Fruit fly (Drosophila melanogaster) whole organism, embryonic: ENCODE data around the gene ebd2.

Source experiments
- Asciz ChIP-seq: fragments of 200-800 bp; sonication (Bioruptor generic); optimal IDR thresholded peaks from 2 replicates; lab custom pipeline; 2017; ENCODE audit warnings: missing biosample characterization, mild to moderate bottlenecking, missing genetic modification characterization, missing genetic modification reagents
- Atf-2 ChIP-seq: fragments of 200-800 bp; sonication (Bioruptor generic); optimal IDR thresholded peaks from 2 replicates; lab custom pipeline; 2016; ENCODE audit warnings: missing biosample characterization, missing genetic modification characterization
- CG10147 ChIP-seq: fragments of 200-800 bp; sonication (Bioruptor generic); optimal IDR thresholded peaks from 2 replicates; lab custom pipeline; 2019; ENCODE audit warnings: missing biosample characterization, mild to moderate bottlenecking, missing genetic modification characterization, moderate library complexity
- CG10209 ChIP-seq: fragments of 200-800 bp; sonication (Bioruptor generic); optimal IDR thresholded peaks from 3 replicates; lab custom pipeline; 2017; ENCODE audit warnings: missing biosample characterization, mild to moderate bottlenecking, missing genetic modification characterization, missing genetic modification reagents
- CG1024 ChIP-seq: fragments of 200-800 bp; sonication (Bioruptor generic); IDR thresholded peaks from 2 replicates; pipeline ENCODE4 v1.3.6; 2022; ENCODE audit warnings: missing biosample characterization, missing genetic modification characterization
- CG10274 ChIP-seq: fragments of 200-800 bp; sonication (Bioruptor generic); optimal IDR thresholded peaks from 3 replicates; lab custom pipeline; 2017; ENCODE audit warnings: missing biosample characterization, mild to moderate bottlenecking, missing genetic modification characterization
- CG10321 ChIP-seq: fragments of 200-800 bp; sonication (Bioruptor generic); IDR thresholded peaks from 2 replicates; pipeline ENCODE4 v1.3.6; 2022; ENCODE audit warnings: missing biosample characterization, missing genetic modification characterization
- CG11695 ChIP-seq: fragments of 200-800 bp; sonication (Bioruptor generic); IDR thresholded peaks from 3 replicates; pipeline ENCODE4 v1.3.6; 2022; ENCODE audit warnings: missing biosample characterization, missing genetic modification characterization
- CG12219 ChIP-seq: fragments of 200-800 bp; sonication (Bioruptor generic); optimal IDR thresholded peaks from 3 replicates; lab custom pipeline; 2018; ENCODE audit warnings: missing biosample characterization, mild to moderate bottlenecking, missing genetic modification characterization
- CG15011 ChIP-seq: fragments of 200-800 bp; sonication (Bioruptor generic); optimal IDR thresholded peaks from 3 replicates; lab custom pipeline; 2018; ENCODE audit warnings: missing biosample characterization, mild to moderate bottlenecking, missing genetic modification characterization
- CG18262 ChIP-seq: fragments of 200-800 bp; optimal IDR thresholded peaks from 3 replicates; lab custom pipeline; 2019; ENCODE audit warnings: missing biosample characterization, mild to moderate bottlenecking, missing genetic modification characterization, moderate library complexity
- CG18599 ChIP-seq: fragments of 200-800 bp; sonication (Bioruptor generic); optimal IDR thresholded peaks from 3 replicates; lab custom pipeline; 2017; ENCODE audit warnings: missing biosample characterization, missing genetic modification characterization, mild to moderate bottlenecking, moderate library complexity, missing genetic modification reagents
- CG2120 ChIP-seq: fragments of 200-800 bp; sonication (Bioruptor generic); optimal IDR thresholded peaks from 3 replicates; lab custom pipeline; 2016; ENCODE audit warnings: missing biosample characterization, missing genetic modification characterization
- CG3407 ChIP-seq: fragments of 200-800 bp; sonication (Bioruptor generic); optimal IDR thresholded peaks from 2 replicates; lab custom pipeline; 2018; ENCODE audit warnings: missing biosample characterization, mild to moderate bottlenecking, missing genetic modification characterization
- CG4404 ChIP-seq: fragments of 200-800 bp; sonication (Bioruptor generic); IDR thresholded peaks from 2 replicates; pipeline ENCODE4 v1.3.6; 2022; ENCODE audit warnings: missing biosample characterization, missing genetic modification characterization
- CG4617 ChIP-seq: fragments of 200-800 bp; sonication (Bioruptor generic); optimal IDR thresholded peaks from 3 replicates; lab custom pipeline; 2016; ENCODE audit warnings: missing biosample characterization, missing genetic modification characterization, borderline replicate concordance
- CG4707 ChIP-seq: fragments of 200-800 bp; sonication (Bioruptor generic); optimal IDR thresholded peaks from 2 replicates; lab custom pipeline; 2018; ENCODE audit warnings: missing biosample characterization, mild to moderate bottlenecking, missing genetic modification characterization, moderate library complexity
- CG6254 ChIP-seq: fragments of 200-800 bp; sonication (Bioruptor generic); optimal IDR thresholded peaks from 3 replicates; lab custom pipeline; 2017; ENCODE audit warnings: mild to moderate bottlenecking, missing biosample characterization, missing genetic modification reagents, missing genetic modification characterization
- CG7786 ChIP-seq: fragments of 200-800 bp; sonication (Bioruptor generic); optimal IDR thresholded peaks from 2 replicates; lab custom pipeline; 2016; ENCODE audit warnings: missing biosample characterization, missing genetic modification characterization
- CG8388 ChIP-seq: fragments of 200-800 bp; sonication (Bioruptor generic); optimal IDR thresholded peaks from 2 replicates; lab custom pipeline; 2019; ENCODE audit warnings: missing biosample characterization, mild to moderate bottlenecking, missing genetic modification characterization, moderate library complexity
- Dek ChIP-seq: fragments of 200-800 bp; sonication (Bioruptor generic); optimal IDR thresholded peaks from 3 replicates; lab custom pipeline; 2019; ENCODE audit warnings: missing biosample characterization, mild to moderate bottlenecking, missing genetic modification characterization, moderate library complexity
- Dfd ChIP-seq, 2 experiments: fragments of >200 bp; optimal IDR thresholded peaks; 2 replicates each; lab custom pipeline; 2017; ENCODE audit warnings: missing biosample characterization in 2 of 2, missing genetic modification characterization in 2 of 2
- Dip2 ChIP-seq: fragments of 200-800 bp; sonication (Bioruptor generic); IDR thresholded peaks from 2 replicates; pipeline ENCODE4 v1.3.6; 2022; ENCODE audit warnings: missing biosample characterization, missing genetic modification characterization
- HLH54F ChIP-seq: fragments of 200-800 bp; sonication (Bioruptor generic); optimal IDR thresholded peaks from 3 replicates; lab custom pipeline; 2016; ENCODE audit warnings: missing biosample characterization, missing genetic modification characterization
- HmgZ ChIP-seq: fragments of 200-800 bp; sonication (Bioruptor generic); optimal IDR thresholded peaks from 2 replicates; lab custom pipeline; 2018; ENCODE audit warnings: missing biosample characterization, mild to moderate bottlenecking, missing genetic modification characterization
- Lpt ChIP-seq: fragments of >200 bp; optimal IDR thresholded peaks from 2 replicates; lab custom pipeline; 2018; ENCODE audit warnings: missing biosample characterization, missing genetic modification characterization
- Pdp1 ChIP-seq, 2 experiments: fragments of 200-800 bp; sonication (Bioruptor generic); optimal IDR thresholded peaks; 3 replicates each; lab custom pipeline; 2016; ENCODE audit warnings: missing biosample characterization in 2 of 2, missing genetic modification characterization in 2 of 2, mild to moderate bottlenecking in 1 of 2, moderate library complexity in 1 of 2
- Sry-δ ChIP-seq: fragments of 200-800 bp; sonication (Bioruptor generic); optimal IDR thresholded peaks from 2 replicates; lab custom pipeline; 2016; ENCODE audit warnings: missing biosample characterization, missing genetic modification characterization
- Xbp1 ChIP-seq: fragments of 200-800 bp; sonication (Bioruptor generic); optimal IDR thresholded peaks from 3 replicates; lab custom pipeline; 2016; ENCODE audit warnings: missing biosample characterization, mild to moderate bottlenecking, missing genetic modification characterization
- ato ChIP-seq: fragments of 200-800 bp; sonication (Bioruptor generic); IDR thresholded peaks from 2 replicates; pipeline ENCODE4 v1.3.6; 2022; ENCODE audit warnings: missing biosample characterization, missing genetic modification characterization; ENCODE audit not compliant: partially characterized antibody
- danr ChIP-seq: fragments of 200-800 bp; sonication (Bioruptor generic); IDR thresholded peaks from 2 replicates; pipeline ENCODE4 v1.3.6; 2022; ENCODE audit warnings: missing biosample characterization, missing genetic modification characterization
- ems ChIP-seq: fragments of 200-800 bp; sonication (Bioruptor generic); optimal IDR thresholded peaks from 3 replicates; lab custom pipeline; 2016; ENCODE audit warnings: missing biosample characterization, missing genetic modification characterization
- grau ChIP-seq: fragments of 200-800 bp; optimal IDR thresholded peaks from 3 replicates; lab custom pipeline; 2019; ENCODE audit warnings: missing biosample characterization, mild to moderate bottlenecking, missing genetic modification characterization, moderate library complexity
- gsb ChIP-seq: fragments of 200-800 bp; sonication (Bioruptor generic); IDR thresholded peaks from 2 replicates; pipeline ENCODE4 v1.3.6; 2022; ENCODE audit warnings: missing biosample characterization, missing genetic modification characterization
- gt ChIP-seq: fragments of 200-800 bp; sonication (Bioruptor generic); IDR thresholded peaks from 2 replicates; pipeline ENCODE4 v1.3.6; 2022; ENCODE audit warnings: missing biosample characterization, missing genetic modification characterization
- klu ChIP-seq: fragments of 200-800 bp; sonication (Bioruptor generic); IDR thresholded peaks from 2 replicates; pipeline ENCODE4 v1.3.6; 2022; ENCODE audit warnings: missing biosample characterization, missing genetic modification characterization
- kni ChIP-seq: fragments of 200-800 bp; sonication (Bioruptor generic); optimal IDR thresholded peaks from 3 replicates; lab custom pipeline; 2017; ENCODE audit warnings: mild to moderate bottlenecking, missing biosample characterization, missing genetic modification reagents, missing genetic modification characterization
- lbe ChIP-seq: fragments of 200-800 bp; sonication (Bioruptor generic); optimal IDR thresholded peaks from 2 replicates; lab custom pipeline; 2016; ENCODE audit warnings: missing biosample characterization, mild to moderate bottlenecking, missing genetic modification characterization
- lmd ChIP-seq: fragments of 200-800 bp; sonication (Bioruptor generic); IDR thresholded peaks from 2 replicates; pipeline ENCODE4 v1.3.6; 2022; ENCODE audit warnings: missing biosample characterization, missing genetic modification characterization
- maf-S ChIP-seq: fragments of 200-800 bp; sonication (Bioruptor generic); optimal IDR thresholded peaks from 2 replicates; lab custom pipeline; 2016; ENCODE audit warnings: missing biosample characterization, missing genetic modification characterization
- oc ChIP-seq: fragments of 200-800 bp; sonication (Bioruptor generic); optimal IDR thresholded peaks from 2 replicates; lab custom pipeline; 2018; ENCODE audit warnings: missing biosample characterization, mild to moderate bottlenecking, missing genetic modification characterization, moderate library complexity
- org-1 ChIP-seq: fragments of 200-800 bp; sonication (Bioruptor generic); optimal IDR thresholded peaks from 2 replicates; lab custom pipeline; 2017; ENCODE audit warnings: missing biosample characterization, missing genetic modification characterization
- p53 ChIP-seq: fragments of 200-800 bp; sonication (Bioruptor generic); optimal IDR thresholded peaks from 2 replicates; lab custom pipeline; 2016; ENCODE audit warnings: missing biosample characterization, missing genetic modification characterization
- pum ChIP-seq: fragments of 200-800 bp; sonication (Bioruptor generic); optimal IDR thresholded peaks from 2 replicates; lab custom pipeline; 2016; ENCODE audit warnings: missing biosample characterization, missing genetic modification characterization
- ranshi ChIP-seq: fragments of 200-800 bp; sonication (Bioruptor generic); IDR thresholded peaks from 2 replicates; pipeline ENCODE4 v1.3.6; 2022; ENCODE audit warnings: missing biosample characterization, missing genetic modification characterization
- sc ChIP-seq, 3 experiments: fragments of >200 bp in 2 of 3; fragments of 200-800 bp in 1 of 3; sonication (Bioruptor generic) in 1 of 3; optimal IDR thresholded peaks; 2 replicates in 2 of 3; 3 replicates in 1 of 3; lab custom pipeline; 2017; ENCODE audit warnings: mild to moderate bottlenecking in 1 of 3, missing biosample characterization in 1 of 3, missing genetic modification characterization in 1 of 3, missing genetic modification reagents in 1 of 3
- sd ChIP-seq: fragments of 200-800 bp; sonication (Bioruptor generic); optimal IDR thresholded peaks from 3 replicates; lab custom pipeline; 2018; ENCODE audit warnings: missing biosample characterization, mild to moderate bottlenecking, missing genetic modification characterization, moderate library complexity
- slou ChIP-seq: fragments of 200-800 bp; sonication (Bioruptor generic); optimal IDR thresholded peaks from 3 replicates; lab custom pipeline; 2016; ENCODE audit warnings: missing biosample characterization, missing genetic modification characterization
- stc ChIP-seq: fragments of 200-800 bp; sonication (Bioruptor generic); IDR thresholded peaks from 2 replicates; pipeline ENCODE4 v1.3.6; 2022; ENCODE audit warnings: missing biosample characterization, missing genetic modification characterization
- zen2 ChIP-seq: fragments of 200-800 bp; sonication (Bioruptor generic); IDR thresholded peaks from 3 replicates; pipeline ENCODE4 v1.3.6; 2022; ENCODE audit warnings: missing biosample characterization, missing genetic modification characterization; ENCODE audit not compliant: partially characterized antibody

ebd2 gene

DNA sequence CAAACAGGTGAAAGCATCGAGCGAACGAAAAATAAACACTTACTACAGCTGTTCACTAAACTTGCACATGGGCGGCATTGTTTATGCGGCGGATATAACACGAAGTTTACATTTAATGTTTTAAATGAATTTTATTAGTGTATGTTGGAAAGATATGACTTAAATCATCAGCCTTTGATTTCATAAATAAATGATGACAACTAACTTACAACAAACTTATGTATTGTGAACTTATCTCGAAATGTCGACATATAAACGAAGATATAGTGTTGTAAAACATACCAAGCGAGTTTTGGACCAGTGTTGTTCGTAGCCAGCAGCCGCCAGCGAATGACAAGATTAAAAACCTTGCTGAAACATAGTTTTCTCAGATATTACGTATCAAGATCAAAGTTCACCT lies 44.7 kb downstream of the ebd2 start, which contains the start of the genes CG11309 and CG7632 (continued):
- TF ChIP-seq CG4617 (GFP tag; lab: Kevin White, UChicago) (peak; percentile 98), maf-S (GFP tag; lab: Kevin White, UChicago) (peak; percentile 97), CG10147 (GFP tag; lab: Kevin White, UChicago) (peak; percentile 100), gt (GFP tag; lab: Robert Waterston, UW) (peak; percentile 94), lmd (GFP tag; lab: Robert Waterston, UW) (peak; percentile 96), Asciz (GFP tag; lab: Kevin White, UChicago) (peak; percentile 100), org-1 (GFP tag; lab: Kevin White, UChicago) (peak; percentile 99), ato (GFP tag; lab: Robert Waterston, UW) (no peak), CG18262 (tag; lab: Kevin White, UChicago) (peak; percentile 100), CG12219 (peak; percentile 100), sd (tag; lab: Kevin White, UChicago) (peak; percentile 96), Atf-2 (GFP tag; lab: Kevin White, UChicago) (peak; percentile 97), CG4707 (GFP tag; lab: Kevin White, UChicago) (peak; percentile 98), HmgZ (tag; lab: Kevin White, UChicago) (peak; percentile 100), Dek (tag; lab: Kevin White, UChicago) (peak; percentile 99), danr (GFP tag; lab: Robert Waterston, UW) (peak; percentile 88), CG8388 (GFP tag; lab: Kevin White, UChicago) (peak; percentile 100), CG4404 (GFP tag; lab: Robert Waterston, UW) (peak; percentile 83), HLH54F (peak; percentile 98), CG7786 (GFP tag; lab: Kevin White, UChicago) (peak; percentile 98), klu (GFP tag; lab: Robert Waterston, UW) (peak; percentile 89), kni (GFP tag; lab: Kevin White, UChicago) (peak; percentile 100), ems (GFP tag; lab: Kevin White, UChicago) (peak; percentile 99), CG1024 (peak; percentile 95), CG11695 (GFP tag; lab: Robert Waterston, UW) (peak; percentile 99), ranshi (GFP tag; lab: Robert Waterston, UW) (peak; percentile 98), Dip2 (GFP tag; lab: Robert Waterston, UW) (no peak), lbe (GFP tag; lab: Kevin White, UChicago) (peak; percentile 99), zen2 (GFP tag; lab: Robert Waterston, UW) (no peak), CG3407 (peak; percentile 98), CG15011 (GFP tag; lab: Kevin White, UChicago) (peak; percentile 99), pum (GFP tag; lab: Kevin White, UChicago) (peak; percentile 98), Sry-δ (peak; percentile 79), CG6254 (GFP tag; lab: Kevin White, UChicago) (peak; percentile 98), p53 (GFP tag; lab: Kevin White, UChicago) (peak; percentile 95), stc (GFP tag; lab: Robert Waterston, UW) (peak; percentile 99), CG10321 (GFP tag; lab: Robert Waterston, UW) (peak; percentile 81), slou (peak; percentile 96), sc (optimal IDR thresholded peaks at IDR 0.05; lab: Kevin White, UChicago) (no peak), sc (GFP tag; optimal IDR thresholded peaks at IDR 0.05; lab: Kevin White, UChicago) (peak; percentile 99), CG18599 (peak; percentile 100), CG2120 (peak; percentile 99), CG10274 (GFP tag; lab: Kevin White, UChicago) (peak; percentile 94), Pdp1 (GFP tag; optimal IDR thresholded peaks at IDR 0.05; lab: Kevin White, UChicago) (peak; percentile 98), Dfd (GFP tag; optimal IDR thresholded peaks at IDR 0.05; lab: Kevin White, UChicago) (no peak), Lpt (no peak), gsb (GFP tag; lab: Robert Waterston, UW) (peak; percentile 94), oc (tag; lab: Kevin White, UChicago) (peak; percentile 99), CG10209 (GFP tag; lab: Kevin White, UChicago) (peak; percentile 99), grau (tag; lab: Kevin White, UChicago) (peak; percentile 99), Xbp1 (GFP tag; lab: Kevin White, UChicago) (peak; percentile 99)
